Worm (Caenorhabditis elegans) whole organism, L1 larva: ENCODE results near the gene rsks-1.

Source experiments
- aly-2 ChIP-seq: fragments of 150-350 bp; optimal IDR thresholded peaks from 2 replicates; lab custom pipeline; 2014; ENCODE audit warnings: missing biosample characterization, missing genetic modification characterization
- ceh-82 ChIP-seq, 3 experiments: fragments of 150-350 bp in 1 of 3; sonication (generic microtip) in 2 of 3; optimal IDR thresholded peaks; 2 replicates each; lab custom pipeline; 2014 to 2017; ENCODE audit warnings: missing biosample characterization in 3 of 3, missing genetic modification characterization in 3 of 3
- ces-1 ChIP-seq: fragments of 150-350 bp; optimal IDR thresholded peaks from 2 replicates; lab custom pipeline; 2014; ENCODE audit warnings: missing biosample characterization, missing genetic modification reagents, missing genetic modification characterization
- isw-1 ChIP-seq: fragments of 200-800 bp; sonication (Bioruptor generic); IDR thresholded peaks from 2 replicates; pipeline ENCODE4 v1.3.6; 2022; ENCODE audit warnings: missing genetic modification characterization, missing compliant biosample characterization
- lir-3 ChIP-seq: sonication (generic microtip); optimal IDR thresholded peaks from 2 replicates; lab custom pipeline; 2016; ENCODE audit warnings: mild to moderate bottlenecking, missing genetic modification characterization, moderate library complexity, missing compliant biosample characterization; ENCODE audit not compliant: poor library complexity
- mdl-1 ChIP-seq, 2 experiments: fragments of 150-350 bp; optimal IDR thresholded peaks; 2 replicates each; lab custom pipeline; 2014 to 2017; ENCODE audit warnings: missing biosample characterization in 2 of 2, missing genetic modification characterization in 2 of 2, inconsistent platforms in 1 of 2
- nhr-11 ChIP-seq: fragments of 150-350 bp; optimal IDR thresholded peaks from 2 replicates; lab custom pipeline; 2014; ENCODE audit warnings: missing biosample characterization, missing genetic modification characterization
- nhr-12 ChIP-seq: sonication (generic microtip); optimal IDR thresholded peaks from 2 replicates; lab custom pipeline; 2017; ENCODE audit warnings: missing biosample characterization, missing genetic modification characterization
- nhr-237 ChIP-seq: fragments of 150-350 bp; optimal IDR thresholded peaks from 2 replicates; lab custom pipeline; 2014; ENCODE audit warnings: missing biosample characterization, missing genetic modification characterization
- nhr-77 ChIP-seq: fragments of 150-350 bp; optimal IDR thresholded peaks from 2 replicates; lab custom pipeline; 2014; ENCODE audit warnings: missing biosample characterization, missing genetic modification characterization
- pag-3 ChIP-seq: sonication (generic microtip); optimal IDR thresholded peaks from 2 replicates; lab custom pipeline; 2017; ENCODE audit warnings: missing genetic modification characterization, mild to moderate bottlenecking, missing compliant biosample characterization, antibody characterized with exemption, borderline replicate concordance; ENCODE audit not compliant: insufficient read depth
- pqm-1 ChIP-seq: sonication (generic microtip); optimal IDR thresholded peaks from 3 replicates; lab custom pipeline; 2017; ENCODE audit warnings: missing biosample characterization, missing genetic modification characterization
- tbx-2 ChIP-seq: sonication (generic microtip); optimal IDR thresholded peaks from 2 replicates; lab custom pipeline; 2016; ENCODE audit warnings: missing genetic modification characterization, missing compliant biosample characterization
- unc-62 ChIP-seq: fragments of 150-350 bp; optimal IDR thresholded peaks from 2 replicates; lab custom pipeline; 2014; ENCODE audit warnings: missing biosample characterization, missing genetic modification reagents, missing genetic modification characterization

DNA sequence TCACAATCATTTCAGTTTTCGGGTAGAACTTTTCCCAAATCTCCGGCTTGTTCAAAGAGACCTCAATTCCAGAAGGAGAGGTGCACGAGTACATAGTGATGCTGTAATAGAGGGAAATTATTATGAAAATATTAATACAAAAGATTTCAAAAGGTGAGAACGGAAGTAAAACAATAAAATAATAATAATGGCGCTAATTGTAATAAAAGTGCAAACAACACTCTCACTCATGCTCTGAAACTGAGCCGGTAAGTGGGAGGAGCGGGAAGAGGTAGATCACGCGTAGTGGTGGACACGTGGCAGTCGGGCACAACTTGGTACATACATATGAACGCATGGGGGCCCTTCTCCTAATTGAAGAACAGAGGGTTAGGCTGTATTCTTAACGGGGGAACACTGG, 17.9 kb upstream of the rsks-1 start, which contains the start of gene tbx-37:
- TF ChIP-seq unc-62 (GFP tag; lab: Kevin White, UChicago) (no peak), nhr-12 (tag; lab: Kevin White, UChicago) (no peak), ces-1 (GFP tag; lab: Kevin White, UChicago) (no peak), nhr-237 (tag; lab: Kevin White, UChicago) (no peak), lir-3 (no peak), isw-1 (GFP tag; lab: Robert Waterston, UW) (no peak), tbx-2 (no peak), mdl-1 (tag; optimal IDR thresholded peaks at IDR 0.05; lab: Kevin White, UChicago) (no peak), nhr-11 (tag; lab: Kevin White, UChicago) (no peak), ceh-82 (tag; optimal IDR thresholded peaks at IDR 0.05; lab: Kevin White, UChicago) (no peak), pag-3 (tag; lab: Kevin White, UChicago) (no peak), nhr-77 (tag; lab: Kevin White, UChicago) (no peak), aly-2 (tag; lab: Kevin White, UChicago) (no peak), pqm-1 (tag; lab: Kevin White, UChicago) (no peak)
